Worm (Caenorhabditis elegans) whole organism, L2 larva: ENCODE measurements around the gene pdcd-2.

ENCODE experiments used
- C34F6.9 ChIP-seq: fragments of 150-350 bp; optimal IDR thresholded peaks from 2 replicates; lab custom pipeline; 2014; ENCODE audit warnings: missing biosample characterization, missing genetic modification characterization
- F13H6.1 ChIP-seq: sonication (generic microtip); optimal IDR thresholded peaks from 2 replicates; lab custom pipeline; 2016; ENCODE audit warnings: missing genetic modification characterization, missing compliant biosample characterization
- Y55F3AM.14 ChIP-seq: fragments of 200-800 bp; sonication (Bioruptor generic); optimal IDR thresholded peaks from 2 replicates; lab custom pipeline; 2018; ENCODE audit warnings: mild to moderate bottlenecking, missing genetic modification characterization, missing compliant biosample characterization
- ZK546.5 ChIP-seq: sonication (generic microtip); optimal IDR thresholded peaks from 2 replicates; lab custom pipeline; 2017; ENCODE audit warnings: missing biosample characterization, missing genetic modification characterization
- blmp-1 ChIP-seq: sonication (generic microtip); optimal IDR thresholded peaks from 2 replicates; lab custom pipeline; 2017; ENCODE audit warnings: missing genetic modification characterization, mild to moderate bottlenecking, missing compliant biosample characterization, antibody characterized with exemption, moderate library complexity; ENCODE audit not compliant: insufficient read depth
- ceh-16 ChIP-seq: fragments of 150-350 bp; optimal IDR thresholded peaks from 2 replicates; lab custom pipeline; 2014; ENCODE audit warnings: missing biosample characterization, missing genetic modification characterization
- ceh-82 ChIP-seq: fragments of 150-350 bp; optimal IDR thresholded peaks from 2 replicates; lab custom pipeline; 2014; ENCODE audit warnings: missing biosample characterization, missing genetic modification characterization
- elt-1 ChIP-seq: fragments of 150-350 bp; optimal IDR thresholded peaks from 2 replicates; lab custom pipeline; 2014; ENCODE audit warnings: missing biosample characterization, missing genetic modification characterization
- elt-3 ChIP-seq: sonication (generic microtip); optimal IDR thresholded peaks from 2 replicates; lab custom pipeline; 2017; ENCODE audit warnings: missing biosample characterization, missing genetic modification characterization
- fos-1 ChIP-seq: fragments of 150-350 bp; optimal IDR thresholded peaks from 2 replicates; lab custom pipeline; 2014; ENCODE audit warnings: missing biosample characterization, missing genetic modification characterization
- lin-11 ChIP-seq: fragments of 150-350 bp; sonication (generic microtip); optimal IDR thresholded peaks from 2 replicates; lab custom pipeline; 2014; ENCODE audit warnings: missing biosample characterization, missing genetic modification characterization, inconsistent platforms, mixed read lengths
- lin-13 ChIP-seq: fragments of 150-350 bp; optimal IDR thresholded peaks from 2 replicates; lab custom pipeline; 2014; ENCODE audit warnings: missing biosample characterization, missing genetic modification reagents, missing genetic modification characterization
- lsy-2 ChIP-seq, 2 experiments: fragments of 150-350 bp in 1 of 2; sonication (generic microtip) in 1 of 2; optimal IDR thresholded peaks; 2 replicates each; lab custom pipeline; 2014 to 2017; ENCODE audit warnings: missing biosample characterization in 2 of 2, missing genetic modification characterization in 2 of 2
- mbf-1 ChIP-seq: sonication (generic microtip); optimal IDR thresholded peaks from 2 replicates; lab custom pipeline; 2017; ENCODE audit warnings: missing biosample characterization, missing genetic modification characterization
- nhr-10 ChIP-seq: sonication (generic microtip); optimal IDR thresholded peaks from 2 replicates; lab custom pipeline; 2017; ENCODE audit warnings: missing biosample characterization, missing genetic modification characterization
- nhr-11 ChIP-seq: fragments of 150-350 bp; optimal IDR thresholded peaks from 2 replicates; lab custom pipeline; 2014; ENCODE audit warnings: missing biosample characterization, missing genetic modification characterization
- nhr-129 ChIP-seq: fragments of 150-350 bp; optimal IDR thresholded peaks from 2 replicates; lab custom pipeline; 2014; ENCODE audit warnings: missing biosample characterization, missing genetic modification characterization
- nhr-23 ChIP-seq: fragments of 150-350 bp; optimal IDR thresholded peaks from 2 replicates; lab custom pipeline; 2014; ENCODE audit warnings: missing biosample characterization, missing genetic modification reagents, missing genetic modification characterization
- nhr-237 ChIP-seq: fragments of 150-350 bp; optimal IDR thresholded peaks from 2 replicates; lab custom pipeline; 2014; ENCODE audit warnings: missing biosample characterization, missing genetic modification characterization
- nhr-25 ChIP-seq: fragments of 150-350 bp; sonication (generic microtip); optimal IDR thresholded peaks from 3 replicates; lab custom pipeline; 2014; ENCODE audit warnings: missing biosample characterization, missing genetic modification characterization
- nhr-6 ChIP-seq: fragments of 150-350 bp; optimal IDR thresholded peaks from 2 replicates; lab custom pipeline; 2014; ENCODE audit warnings: missing biosample characterization, missing genetic modification characterization
- peb-1 ChIP-seq: fragments of 150-350 bp; optimal IDR thresholded peaks from 2 replicates; lab custom pipeline; 2014; ENCODE audit warnings: missing biosample characterization, missing genetic modification characterization
- sem-4 ChIP-seq: fragments of 150-350 bp; optimal IDR thresholded peaks from 2 replicates; lab custom pipeline; 2014; ENCODE audit warnings: missing biosample characterization, missing genetic modification reagents, missing genetic modification characterization
- skn-1 ChIP-seq: sonication (generic microtip); optimal IDR thresholded peaks from 2 replicates; lab custom pipeline; 2017; ENCODE audit warnings: missing biosample characterization, missing genetic modification characterization
- sma-9 ChIP-seq, 2 experiments: fragments of 150-350 bp in 1 of 2; sonication (generic microtip) in 1 of 2; optimal IDR thresholded peaks; 2 replicates each; lab custom pipeline; 2014 to 2016; ENCODE audit warnings: missing genetic modification characterization in 2 of 2, mild to moderate bottlenecking in 1 of 2, missing biosample characterization in 1 of 2, missing compliant biosample characterization in 1 of 2, missing genetic modification reagents in 1 of 2, moderate library complexity in 1 of 2
- snpc-4 ChIP-seq: fragments of 150-350 bp; optimal IDR thresholded peaks from 2 replicates; lab custom pipeline; 2014; ENCODE audit warnings: missing biosample characterization, missing genetic modification characterization
- unc-55 ChIP-seq: fragments of 150-350 bp; sonication (generic microtip); optimal IDR thresholded peaks from 3 replicates; lab custom pipeline; 2014; ENCODE audit warnings: missing biosample characterization, missing genetic modification reagents, missing genetic modification characterization
- zag-1 ChIP-seq: fragments of 150-350 bp; optimal IDR thresholded peaks from 2 replicates; lab custom pipeline; 2014; ENCODE audit warnings: missing biosample characterization, missing genetic modification characterization
- ztf-1 ChIP-seq: fragments of 200-800 bp; sonication (Bioruptor generic); conservative IDR thresholded peaks from 2 replicates; pipeline ENCODE4 v1.3.6; 2022; ENCODE audit warnings: missing genetic modification characterization, missing compliant biosample characterization
- ztf-11 ChIP-seq: sonication (generic microtip); optimal IDR thresholded peaks from 2 replicates; lab custom pipeline; 2017; ENCODE audit warnings: missing biosample characterization, missing genetic modification characterization
- ztf-4 ChIP-seq: fragments of 150-350 bp; optimal IDR thresholded peaks from 2 replicates; lab custom pipeline; 2014; ENCODE audit warnings: missing biosample characterization, missing genetic modification characterization

The pdcd-2 gene

ce11 chrIII:4449357-4449756 is 31.5 kb upstream of the pdcd-2 start:
- TF ChIP-seq nhr-25 (tag; lab: Kevin White, UChicago) (no peak), lsy-2 (tag; optimal IDR thresholded peaks at IDR 0.05; lab: Kevin White, UChicago) (peak in 1 of 2 experiments; percentile 25), C34F6.9 (tag; lab: Kevin White, UChicago) (peak; percentile 8), elt-1 (no peak), fos-1 (peak; percentile 40)
- TF ChIP-seq, all 48 proteins: peak for 3

ce11 chrIII:4448029-4448428 is 30.2 kb upstream of the pdcd-2 start:
- TF ChIP-seq F13H6.1 (tag; lab: Kevin White, UChicago) (no peak), lin-11 (no peak), peb-1 (tag; lab: Kevin White, UChicago) (no peak)

ce11 chrIII:4444492-4444891 is 26.6 kb upstream of the pdcd-2 start:
- TF ChIP-seq lsy-2 (tag; optimal IDR thresholded peaks at IDR 0.05; lab: Kevin White, UChicago) (no peak), ceh-82 (tag; lab: Kevin White, UChicago) (no peak), blmp-1 (tag; lab: Kevin White, UChicago) (no peak), mbf-1 (no peak), nhr-23 (tag; lab: Kevin White, UChicago) (no peak)

- TF ChIP-seq unc-55 (GFP tag; lab: Kevin White, UChicago) (no peak), peb-1 (tag; lab: Kevin White, UChicago) (no peak), lsy-2 (tag; optimal IDR thresholded peaks at IDR 0.05; lab: Kevin White, UChicago) (no peak), C34F6.9 (tag; lab: Kevin White, UChicago) (no peak), zag-1 (no peak), skn-1 (tag; lab: Kevin White, UChicago) (no peak), fos-1 (no peak), ZK546.5 (no peak), lin-13 (GFP tag; lab: Kevin White, UChicago) (no peak), ztf-1 (GFP tag; lab: Robert Waterston, UW) (no peak), nhr-129 (tag; lab: Kevin White, UChicago) (no peak)
These were observed 23.9 kb upstream of the pdcd-2 start, which contains the start of gene nex-3 for ce11 chrIII:4441781-4442180. Gene nex-3, plus strand, starts transcription at chrIII:4442081.

- TF ChIP-seq C34F6.9 (tag; lab: Kevin White, UChicago) = no peak
- no peak for TF ChIP-seq lin-11
- TF ChIP-seq nhr-237 (tag; lab: Kevin White, UChicago) = no peak
- TF ChIP-seq blmp-1 (tag; lab: Kevin White, UChicago) = no peak
- TF ChIP-seq nhr-10 (tag; lab: Kevin White, UChicago) = no peak
- TF ChIP-seq ztf-11 (tag; lab: Kevin White, UChicago) = no peak
- no peak for TF ChIP-seq nhr-6 (tag; lab: Kevin White, UChicago)
- no peak for TF ChIP-seq nhr-11 (tag; lab: Kevin White, UChicago)
- TF ChIP-seq zag-1 = no peak
- no peak for TF ChIP-seq elt-3 (tag; lab: Kevin White, UChicago)
- TF ChIP-seq, all 48 proteins: peak for 0
These were observed 21.7 kb upstream of the pdcd-2 start, which contains the start of gene C28A5.2 for ce11 chrIII:4439493-4439983. Gene C28A5.2, minus strand, starts transcription at chrIII:4439543.

- TF ChIP-seq nhr-23 (tag; lab: Kevin White, UChicago) = no peak
- no peak for TF ChIP-seq elt-1
- TF ChIP-seq ceh-16 (tag; lab: Kevin White, UChicago) = no peak
- TF ChIP-seq sma-9 (GFP tag; optimal IDR thresholded peaks at IDR 0.05; lab: Kevin White, UChicago) = no peak
- TF ChIP-seq sma-9 (tag; optimal IDR thresholded peaks at IDR 0.05; lab: Kevin White, UChicago) = no peak
- no peak for TF ChIP-seq lsy-2 (tag; optimal IDR thresholded peaks at IDR 0.05; lab: Kevin White, UChicago)
- TF ChIP-seq snpc-4 (tag; lab: Kevin White, UChicago) = no peak
- TF ChIP-seq nhr-6 (tag; lab: Kevin White, UChicago) = no peak
These were observed 17.4 kb upstream of the pdcd-2 start for ce11 chrIII:4435262-4435661.

ce11 chrIII:4434294-4434781 is 16.5 kb upstream of the pdcd-2 start, which contains the start of gene C28A5.1:
Gene C28A5.1, minus strand, starts transcription at chrIII:4434344.
- TF ChIP-seq skn-1 (tag; lab: Kevin White, UChicago) = no peak
- no peak for TF ChIP-seq sem-4
- no peak for TF ChIP-seq peb-1 (tag; lab: Kevin White, UChicago)
- TF ChIP-seq Y55F3AM.14 = no peak
- no peak for TF ChIP-seq nhr-23 (tag; lab: Kevin White, UChicago)
- TF ChIP-seq snpc-4 (tag; lab: Kevin White, UChicago) = no peak
- TF ChIP-seq ztf-4 (tag; lab: Kevin White, UChicago) = no peak
- TF ChIP-seq lsy-2 (tag; optimal IDR thresholded peaks at IDR 0.05; lab: Kevin White, UChicago) = no peak
- no peak for TF ChIP-seq F13H6.1 (tag; lab: Kevin White, UChicago)
- TF ChIP-seq C34F6.9 (tag; lab: Kevin White, UChicago) = no peak
- TF ChIP-seq ztf-1 (GFP tag; lab: Robert Waterston, UW) = no peak
